Fruit fly (Drosophila melanogaster): Measurements from ENCODE around the gene CG34015.

Gene CG34015

DNA sequence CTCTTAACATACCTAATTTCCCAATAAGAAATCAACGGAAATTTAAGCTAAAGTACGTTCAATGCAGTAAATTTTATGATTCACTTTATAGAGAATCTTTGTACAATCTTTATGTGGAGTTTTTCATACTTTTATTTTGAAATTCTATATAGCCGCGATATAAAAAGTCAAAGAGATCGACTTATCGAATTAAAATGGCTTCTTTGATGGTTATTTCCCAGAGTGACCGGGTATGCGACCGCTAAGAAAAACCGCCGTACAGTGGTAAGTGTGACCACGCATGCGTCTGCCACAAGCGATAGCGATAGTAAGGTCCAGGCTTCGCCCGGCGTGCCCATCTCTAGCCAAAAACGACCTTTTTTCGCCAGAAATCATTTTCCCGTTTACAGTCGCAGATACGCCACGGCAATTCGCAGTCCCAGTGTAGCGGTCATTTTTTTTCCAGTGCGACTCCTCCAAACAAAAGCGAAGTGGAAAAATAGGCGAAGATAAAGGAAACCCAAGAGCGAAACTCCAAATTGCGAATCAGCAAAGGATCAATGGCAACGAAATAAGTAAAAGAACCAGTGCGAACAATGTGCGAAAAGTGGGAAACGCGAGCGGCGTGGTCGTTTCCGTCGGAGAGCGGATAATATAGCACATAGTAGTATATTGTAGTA is 25.5 kb downstream of the CG34015 start, which contains the start of gene hang (continued):
- 0 out of 3 replicates have a peak, but pooled peaks have one; percentile 8 for TF ChIP-seq CG6175 (GFP tag; IDR thresholded peaks at IDR 0.05)
- TF ChIP-seq CG7372 (GFP tag; IDR thresholded peaks at IDR 0.05), result no peak
- no peak for TF ChIP-seq CG7556 (GFP tag; optimal IDR thresholded peaks at IDR 0.05)
- peak in 1 of 2 experiments; percentile 56 for TF ChIP-seq Hr51 (GFP tag; optimal IDR thresholded peaks at IDR 0.05)
- TF ChIP-seq ttk (GFP tag; IDR thresholded peaks at IDR 0.05), result no peak
- TF ChIP-seq pfk (GFP tag; optimal IDR thresholded peaks at IDR 0.05), result peak; percentile 34
- TF ChIP-seq Taf1 (GFP tag; IDR thresholded peaks at IDR 0.05), result no peak
- peak; percentile 87 for TF ChIP-seq CG42726 (GFP tag; IDR thresholded peaks at IDR 0.05; ENCODE audit: partially characterized antibody)
- TF ChIP-seq CG16815 (GFP tag; optimal IDR thresholded peaks at IDR 0.05), result no peak
- no peak for TF ChIP-seq CG13894 (tag; optimal IDR thresholded peaks at IDR 0.05)
- no peak for TF ChIP-seq CG17568 (GFP tag; optimal IDR thresholded peaks at IDR 0.05)
- TF ChIP-seq Rfx (GFP tag; IDR thresholded peaks at IDR 0.05), result peak; percentile 75
- no peak for TF ChIP-seq dmrt99B (tag; optimal IDR thresholded peaks at IDR 0.05)
- peak; percentile 76 for TF ChIP-seq CG16813 (GFP tag; IDR thresholded peaks at IDR 0.05; ENCODE audit: partially characterized antibody)
- no peak; the same call in 1 of the 3 replicates for TF ChIP-seq CG11560 (tag; IDR thresholded peaks at IDR 0.05)
- TF ChIP-seq CG1603 (tag; optimal IDR thresholded peaks at IDR 0.05), result peak; percentile 77
- no peak for TF ChIP-seq CG13775 (GFP tag; optimal IDR thresholded peaks at IDR 0.05)
- TF ChIP-seq Optix (GFP tag; IDR thresholded peaks at IDR 0.05), result no peak
- TF ChIP-seq Scr (GFP tag; IDR thresholded peaks at IDR 0.05; ENCODE audit: partially characterized antibody), result peak; percentile 77
- TF ChIP-seq CG17612 (GFP tag; IDR thresholded peaks at IDR 0.05), result no peak
- TF ChIP-seq H15 (GFP tag; IDR thresholded peaks at IDR 0.05), result 0 out of 3 replicates have a peak, but pooled peaks have one; percentile 36
- TF ChIP-seq hbn (GFP tag; IDR thresholded peaks at IDR 0.05; ENCODE audit: partially characterized antibody), result peak; percentile 67
- TF ChIP-seq BtbVII (GFP tag; optimal IDR thresholded peaks at IDR 0.05), result peak; percentile 45
- no peak for TF ChIP-seq sd (tag; optimal IDR thresholded peaks at IDR 0.05)
- TF ChIP-seq otp (GFP tag; IDR thresholded peaks at IDR 0.05), result peak; percentile 8; the same call in 1 of the 3 replicates
- TF ChIP-seq zfh2 (GFP tag; optimal IDR thresholded peaks at IDR 0.05), result no peak
- TF ChIP-seq BEAF-32 (GFP tag; optimal IDR thresholded peaks at IDR 0.05), result peak; percentile 90
- no peak for TF ChIP-seq tio (GFP tag; optimal IDR thresholded peaks at IDR 0.05)
- no peak for TF ChIP-seq CG7745 (tag; optimal IDR thresholded peaks at IDR 0.05)
- TF ChIP-seq jing (GFP tag; optimal IDR thresholded peaks at IDR 0.05), result no peak
- TF ChIP-seq bab2 (GFP tag; optimal IDR thresholded peaks at IDR 0.05), result no peak
- peak; percentile 20 for TF ChIP-seq PHDP (tag; optimal IDR thresholded peaks at IDR 0.05)
- no peak for TF ChIP-seq cad (GFP tag; optimal IDR thresholded peaks at IDR 0.05)
- TF ChIP-seq CG11085 (GFP tag; IDR thresholded peaks at IDR 0.05), result no peak
- TF ChIP-seq ac (GFP tag; optimal IDR thresholded peaks at IDR 0.05), result no peak
- TF ChIP-seq sc (optimal IDR thresholded peaks at IDR 0.05), result no peak
- no peak for TF ChIP-seq sc (GFP tag; optimal IDR thresholded peaks at IDR 0.05)
- TF ChIP-seq CG1602 (GFP tag; optimal IDR thresholded peaks at IDR 0.05), result no peak
- TF ChIP-seq ap (GFP tag; IDR thresholded peaks at IDR 0.05), result no peak
- TF ChIP-seq Atf-2 (GFP tag; optimal IDR thresholded peaks at IDR 0.05), result peak; percentile 6
- TF ChIP-seq Med (GFP tag), result peak; percentile 96
- no peak for TF ChIP-seq CG43689 (GFP tag; IDR thresholded peaks at IDR 0.05)
- peak; percentile 30 for TF ChIP-seq Abd-B (GFP tag; optimal IDR thresholded peaks at IDR 0.05)
- TF ChIP-seq phol (tag; optimal IDR thresholded peaks at IDR 0.05), result peak; percentile 94
- no peak for TF ChIP-seq ftz-f1 (GFP tag; optimal IDR thresholded peaks at IDR 0.05)
- TF ChIP-seq Blimp-1 (GFP tag; optimal IDR thresholded peaks at IDR 0.05), result peak; percentile 34
- TF ChIP-seq Pdp1 (GFP tag; optimal IDR thresholded peaks at IDR 0.05), result peak in 1 of 2 experiments; percentile 30
- TF ChIP-seq nerfin-2 (GFP tag; IDR thresholded peaks at IDR 0.05; ENCODE audit: partially characterized antibody), result peak; percentile 39
- TF ChIP-seq esg (GFP tag; conservative IDR thresholded peaks at IDR 0.05), result no peak
